Worm (Caenorhabditis elegans) whole organism, early embryonic: ENCODE results near the gene ZK1098.12.

Experiments
- B0310.2 ChIP-seq: sonication (generic microtip); optimal IDR thresholded peaks from 2 replicates; lab custom pipeline; 2016; ENCODE audit warnings: mild to moderate bottlenecking, missing genetic modification characterization, missing compliant biosample characterization
- F13C5.2 ChIP-seq: sonication (generic microtip); optimal IDR thresholded peaks from 2 replicates; lab custom pipeline; 2017; ENCODE audit warnings: mild to moderate bottlenecking, missing genetic modification characterization, inconsistent platforms, missing compliant biosample characterization
- aly-1 ChIP-seq: sonication (generic microtip); optimal IDR thresholded peaks from 2 replicates; lab custom pipeline; 2016; ENCODE audit warnings: missing genetic modification characterization, missing compliant biosample characterization
- ama-1 ChIP-seq: fragments of 150-350 bp; optimal IDR thresholded peaks from 2 replicates; lab custom pipeline; 2014
- ceh-13 ChIP-seq: fragments of 200-800 bp; sonication (Bioruptor generic); optimal IDR thresholded peaks from 2 replicates; lab custom pipeline; 2018; ENCODE audit warnings: mild to moderate bottlenecking, missing genetic modification characterization, missing compliant biosample characterization
- ceh-36 ChIP-seq: sonication (generic microtip); optimal IDR thresholded peaks from 2 replicates; lab custom pipeline; 2016; ENCODE audit warnings: missing genetic modification characterization, inconsistent platforms, missing compliant biosample characterization
- ets-7 ChIP-seq: sonication (generic microtip); optimal IDR thresholded peaks from 2 replicates; lab custom pipeline; 2016; ENCODE audit warnings: missing genotype, missing genetic modification characterization, missing compliant biosample characterization
- flt-1 ChIP-seq: fragments of 200-800 bp; sonication (Bioruptor generic); IDR thresholded peaks from 2 replicates; pipeline ENCODE4 v1.3.6; 2022; ENCODE audit warnings: missing genetic modification characterization, missing compliant biosample characterization
- hmbx-1 ChIP-seq: sonication (generic microtip); optimal IDR thresholded peaks from 2 replicates; lab custom pipeline; 2016; ENCODE audit warnings: mild to moderate bottlenecking, missing genetic modification characterization, missing compliant biosample characterization
- hmg-4 ChIP-seq: fragments of 200-800 bp; sonication (Bioruptor generic); optimal IDR thresholded peaks from 2 replicates; lab custom pipeline; 2018; ENCODE audit warnings: mild to moderate bottlenecking, missing genetic modification characterization, missing compliant biosample characterization
- hnd-1 ChIP-seq: sonication (generic microtip); optimal IDR thresholded peaks from 2 replicates; lab custom pipeline; 2016; ENCODE audit warnings: missing genetic modification characterization, missing compliant biosample characterization
- pes-1 ChIP-seq: fragments of 200-800 bp; sonication (Bioruptor generic); IDR thresholded peaks from 2 replicates; pipeline ENCODE4 v1.3.6; 2022; ENCODE audit warnings: missing genetic modification reagents, missing genetic modification characterization, missing compliant biosample characterization
- scrt-1 ChIP-seq: fragments of 200-800 bp; sonication (Bioruptor generic); IDR thresholded peaks from 2 replicates; pipeline ENCODE4 v1.3.6; 2022; ENCODE audit warnings: missing genetic modification characterization, missing compliant biosample characterization
- sea-1 ChIP-seq: fragments of 200-800 bp; sonication (Bioruptor generic); conservative IDR thresholded peaks from 2 replicates; pipeline ENCODE4 v1.3.6; 2022; ENCODE audit warnings: missing genetic modification characterization, missing compliant biosample characterization
- tbx-11 ChIP-seq: fragments of 200-800 bp; sonication (Bioruptor generic); IDR thresholded peaks from 2 replicates; pipeline ENCODE4 v1.3.6; 2022; ENCODE audit warnings: missing genetic modification characterization, missing compliant biosample characterization
- tbx-37 ChIP-seq: fragments of 200-800 bp; sonication (Bioruptor generic); conservative IDR thresholded peaks from 2 replicates; pipeline ENCODE4 v1.3.6; 2022; ENCODE audit warnings: missing genetic modification reagents, missing genetic modification characterization, missing compliant biosample characterization
- tra-4 ChIP-seq: sonication (generic microtip); optimal IDR thresholded peaks from 2 replicates; lab custom pipeline; 2017; ENCODE audit warnings: missing genetic modification characterization, missing compliant biosample characterization

Gene ZK1098.12

DNA sequence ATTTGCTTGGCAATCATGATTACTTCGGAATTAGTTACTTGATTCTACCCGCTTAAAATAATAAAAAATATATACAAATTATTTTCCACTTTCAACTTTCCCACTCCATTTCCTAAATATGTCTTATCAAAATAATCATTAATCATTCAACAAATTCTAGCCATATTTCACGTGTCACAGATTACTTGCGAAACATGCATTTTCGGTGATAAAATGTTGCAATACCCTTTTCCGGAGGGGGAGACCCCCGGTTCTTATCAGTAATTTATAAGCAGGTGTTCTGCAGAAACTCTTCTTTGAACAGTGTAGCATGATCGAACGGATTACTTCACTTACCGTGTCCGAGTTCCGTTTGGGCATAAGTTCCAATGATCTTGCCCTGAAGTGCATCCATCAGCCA lies 45.3 kb downstream of the ZK1098.12 start:
- TF ChIP-seq ama-1 (lab: Kevin White, UChicago) (no peak), hmg-4 (no peak), aly-1 (no peak), tra-4 (tag; lab: Kevin White, UChicago) (no peak), B0310.2 (no peak), pes-1 (GFP tag; lab: Robert Waterston, UW) (no peak), scrt-1 (GFP tag; lab: Robert Waterston, UW) (no peak), hmbx-1 (no peak), F13C5.2 (tag; lab: Kevin White, UChicago) (no peak), tbx-11 (no peak), flt-1 (GFP tag; lab: Robert Waterston, UW) (no peak), sea-1 (no peak), tbx-37 (GFP tag; lab: Robert Waterston, UW) (no peak), ceh-13 (GFP tag; lab: Kevin White, UChicago) (no peak)

DNA sequence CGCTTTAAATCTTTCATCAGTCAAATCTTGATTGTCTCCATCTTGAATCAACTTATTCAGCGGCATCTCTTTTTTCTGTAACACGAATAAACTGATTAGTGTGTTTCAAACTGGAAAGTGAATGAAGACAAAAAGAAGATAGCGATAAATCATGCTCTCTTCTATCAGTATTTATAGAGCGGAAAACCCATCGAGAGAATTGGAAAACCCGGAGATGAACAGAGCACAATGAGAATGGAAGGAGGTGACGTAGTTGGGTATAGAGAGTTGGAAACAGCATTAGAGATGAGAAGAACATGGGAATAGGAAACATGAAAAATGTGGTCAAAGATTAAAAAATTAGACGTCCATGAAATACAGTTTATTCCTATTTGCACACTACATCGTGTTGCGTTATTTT lies 47.2 kb downstream of the ZK1098.12 start, which contains the start of gene acox-1.5:
Gene acox-1.5 (minus strand): TSS at position 75 of the 400 bp plus-strand sequence.
- no peak for TF ChIP-seq sea-1
- no peak for TF ChIP-seq tbx-37 (GFP tag; lab: Robert Waterston, UW)
- TF ChIP-seq hmbx-1 = no peak
- no peak for TF ChIP-seq hmg-4
- TF ChIP-seq ceh-36 = no peak
- TF ChIP-seq tra-4 (tag; lab: Kevin White, UChicago) = no peak
- no peak for TF ChIP-seq flt-1 (GFP tag; lab: Robert Waterston, UW)
- TF ChIP-seq hnd-1 = no peak
- TF ChIP-seq ets-7 (tag; lab: Kevin White, UChicago) = no peak
- TF ChIP-seq B0310.2 = no peak
- no peak for TF ChIP-seq tbx-11
- TF ChIP-seq ama-1 (lab: Kevin White, UChicago) = no peak
- no peak for TF ChIP-seq scrt-1 (GFP tag; lab: Robert Waterston, UW)
- TF ChIP-seq F13C5.2 (tag; lab: Kevin White, UChicago) = no peak
- TF ChIP-seq pes-1 (GFP tag; lab: Robert Waterston, UW) = no peak
